Fruit fly (Drosophila melanogaster) whole organism, embryonic: ENCODE results near the gene CG11726.

Source experiments
- Ada2b ChIP-seq: fragments of 200-800 bp; sonication (Bioruptor generic); IDR thresholded peaks from 2 replicates; pipeline ENCODE4 v1.3.6; 2022; ENCODE audit warnings: missing biosample characterization, missing genetic modification characterization
- Asciz ChIP-seq: fragments of 200-800 bp; sonication (Bioruptor generic); optimal IDR thresholded peaks from 2 replicates; lab custom pipeline; 2017; ENCODE audit warnings: missing biosample characterization, mild to moderate bottlenecking, missing genetic modification characterization, missing genetic modification reagents
- B-H1 ChIP-seq: fragments of 200-800 bp; sonication (Bioruptor generic); IDR thresholded peaks from 3 replicates; pipeline ENCODE4 v1.3.6; 2022; ENCODE audit warnings: missing biosample characterization, missing genetic modification characterization
- CG10979 ChIP-seq: fragments of 200-800 bp; sonication (Bioruptor generic); optimal IDR thresholded peaks from 2 replicates; lab custom pipeline; 2018; ENCODE audit warnings: missing biosample characterization, mild to moderate bottlenecking, missing genetic modification characterization, moderate library complexity
- CG12744 ChIP-seq: fragments of 200-800 bp; sonication (Bioruptor generic); optimal IDR thresholded peaks from 2 replicates; lab custom pipeline; 2016; ENCODE audit warnings: missing biosample characterization, missing genetic modification characterization
- CG14965 ChIP-seq: fragments of 200-800 bp; sonication (Bioruptor generic); optimal IDR thresholded peaks from 2 replicates; lab custom pipeline; 2016; ENCODE audit warnings: missing biosample characterization, missing genetic modification characterization, borderline replicate concordance
- CG1603 ChIP-seq: fragments of 200-800 bp; sonication (Bioruptor generic); optimal IDR thresholded peaks from 2 replicates; lab custom pipeline; 2019; ENCODE audit warnings: missing biosample characterization, mild to moderate bottlenecking, missing genetic modification characterization, moderate library complexity
- CG17612 ChIP-seq: fragments of 200-800 bp; sonication (Bioruptor generic); IDR thresholded peaks from 2 replicates; pipeline ENCODE4 v1.3.6; 2022; ENCODE audit warnings: missing biosample characterization, missing genetic modification characterization
- CG18599 ChIP-seq: fragments of 200-800 bp; sonication (Bioruptor generic); optimal IDR thresholded peaks from 3 replicates; lab custom pipeline; 2017; ENCODE audit warnings: missing biosample characterization, missing genetic modification characterization, mild to moderate bottlenecking, moderate library complexity, missing genetic modification reagents
- CG2116 ChIP-seq: fragments of 200-800 bp; sonication (Bioruptor generic); optimal IDR thresholded peaks from 3 replicates; lab custom pipeline; 2018; ENCODE audit warnings: missing biosample characterization, mild to moderate bottlenecking, missing genetic modification characterization
- CG2120 ChIP-seq: fragments of 200-800 bp; sonication (Bioruptor generic); optimal IDR thresholded peaks from 3 replicates; lab custom pipeline; 2016; ENCODE audit warnings: missing biosample characterization, missing genetic modification characterization
- CG2202 ChIP-seq: fragments of 200-800 bp; sonication (Bioruptor generic); optimal IDR thresholded peaks from 2 replicates; lab custom pipeline; 2018; ENCODE audit warnings: missing biosample characterization, mild to moderate bottlenecking, missing genetic modification characterization
- CG31365 ChIP-seq: fragments of 200-800 bp; sonication (Bioruptor generic); optimal IDR thresholded peaks from 2 replicates; lab custom pipeline; 2018; ENCODE audit warnings: missing biosample characterization, mild to moderate bottlenecking, missing genetic modification characterization
- CG31441 ChIP-seq: fragments of 200-800 bp; sonication (Bioruptor generic); IDR thresholded peaks from 2 replicates; pipeline ENCODE4 v1.3.6; 2022; ENCODE audit warnings: missing biosample characterization, missing genetic modification characterization
- CG32772 ChIP-seq: fragments of 200-800 bp; sonication (Bioruptor generic); IDR thresholded peaks from 2 replicates; pipeline ENCODE4 v1.3.6; 2022; ENCODE audit warnings: missing biosample characterization, missing genetic modification characterization
- CG33213 ChIP-seq: fragments of 200-800 bp; sonication (Bioruptor generic); optimal IDR thresholded peaks from 3 replicates; lab custom pipeline; 2016; ENCODE audit warnings: missing biosample characterization, missing genetic modification characterization
- CG34224 ChIP-seq: fragments of 200-800 bp; sonication (Bioruptor generic); IDR thresholded peaks from 3 replicates; pipeline ENCODE4 v1.3.6; 2022; ENCODE audit warnings: missing biosample characterization, missing genetic modification characterization; ENCODE audit not compliant: partially characterized antibody
- CG34376 ChIP-seq: fragments of 200-800 bp; sonication (Bioruptor generic); optimal IDR thresholded peaks from 2 replicates; lab custom pipeline; 2018; ENCODE audit warnings: missing biosample characterization, mild to moderate bottlenecking, missing genetic modification characterization
- CG5180 ChIP-seq: fragments of 200-800 bp; sonication (Bioruptor generic); optimal IDR thresholded peaks from 3 replicates; lab custom pipeline; 2017; ENCODE audit warnings: missing biosample characterization, missing genetic modification characterization, mild to moderate bottlenecking, moderate library complexity, missing genetic modification reagents
- CG8478 ChIP-seq: fragments of >200 bp; optimal IDR thresholded peaks from 2 replicates; lab custom pipeline; 2018
- CG9727 ChIP-seq: fragments of 200-800 bp; sonication (Bioruptor generic); optimal IDR thresholded peaks from 3 replicates; lab custom pipeline; 2017; ENCODE audit warnings: missing biosample characterization, mild to moderate bottlenecking, missing genetic modification characterization
- Elba2 ChIP-seq: fragments of 200-800 bp; sonication (Bioruptor generic); optimal IDR thresholded peaks from 3 replicates; lab custom pipeline; 2016; ENCODE audit warnings: missing biosample characterization, missing genetic modification characterization
- H15 ChIP-seq: fragments of 200-800 bp; sonication (Bioruptor generic); IDR thresholded peaks from 3 replicates; pipeline ENCODE4 v1.3.6; 2022; ENCODE audit warnings: missing biosample characterization, missing genetic modification characterization
- Hr39 ChIP-seq: fragments of >200 bp; optimal IDR thresholded peaks from 2 replicates; lab custom pipeline; 2017
- Kr ChIP-seq: fragments of 200-800 bp; sonication (Bioruptor generic); optimal IDR thresholded peaks from 2 replicates; lab custom pipeline; 2017; ENCODE audit warnings: missing biosample characterization, mild to moderate bottlenecking, missing genetic modification characterization
- Mes4 ChIP-seq: fragments of 200-800 bp; sonication (Bioruptor generic); optimal IDR thresholded peaks from 2 replicates; lab custom pipeline; 2016; ENCODE audit warnings: missing biosample characterization, missing genetic modification characterization
- Oli ChIP-seq: fragments of 200-800 bp; sonication (Bioruptor generic); optimal IDR thresholded peaks from 2 replicates; lab custom pipeline; 2018; ENCODE audit warnings: missing biosample characterization, mild to moderate bottlenecking, missing genetic modification characterization, moderate library complexity
- Ravus ChIP-seq: fragments of 200-800 bp; sonication (Bioruptor generic); IDR thresholded peaks from 2 replicates; pipeline ENCODE4 v1.3.6; 2022; ENCODE audit warnings: missing biosample characterization, missing genetic modification characterization
- Rx ChIP-seq: fragments of 200-800 bp; sonication (Bioruptor generic); IDR thresholded peaks from 2 replicates; pipeline ENCODE4 v1.3.6; 2022; ENCODE audit warnings: missing biosample characterization, missing genetic modification characterization
- Sry-δ ChIP-seq: fragments of 200-800 bp; sonication (Bioruptor generic); optimal IDR thresholded peaks from 2 replicates; lab custom pipeline; 2016; ENCODE audit warnings: missing biosample characterization, missing genetic modification characterization
- TFAM ChIP-seq: fragments of 200-800 bp; sonication (Bioruptor generic); optimal IDR thresholded peaks from 2 replicates; lab custom pipeline; 2017; ENCODE audit warnings: missing biosample characterization, missing genetic modification characterization, inconsistent platforms
- Usf ChIP-seq: fragments of 200-800 bp; sonication (Bioruptor generic); optimal IDR thresholded peaks from 2 replicates; lab custom pipeline; 2017; ENCODE audit warnings: missing genotype, missing biosample characterization, missing genetic modification characterization
- YL-1 ChIP-seq: fragments of 200-800 bp; sonication (Bioruptor generic); optimal IDR thresholded peaks from 3 replicates; lab custom pipeline; 2017; ENCODE audit warnings: missing biosample characterization, mild to moderate bottlenecking, missing genetic modification characterization
- caup ChIP-seq: fragments of 200-800 bp; sonication (Bioruptor generic); optimal IDR thresholded peaks from 3 replicates; lab custom pipeline; 2017; ENCODE audit warnings: missing biosample characterization, mild to moderate bottlenecking, missing genetic modification characterization, moderate library complexity; ENCODE audit not compliant: severe bottlenecking
- cg ChIP-seq: fragments of 200-800 bp; sonication (Bioruptor generic); optimal IDR thresholded peaks from 3 replicates; lab custom pipeline; 2019; ENCODE audit warnings: missing biosample characterization, mild to moderate bottlenecking, missing genetic modification characterization, moderate library complexity
- ci ChIP-seq: fragments of 200-800 bp; sonication (Bioruptor generic); IDR thresholded peaks from 3 replicates; pipeline ENCODE4 v1.3.6; 2022; ENCODE audit warnings: missing biosample characterization, missing genetic modification characterization
- fd102C ChIP-seq: fragments of 200-800 bp; sonication (Bioruptor generic); optimal IDR thresholded peaks from 2 replicates; lab custom pipeline; 2018; ENCODE audit warnings: missing biosample characterization, mild to moderate bottlenecking, missing genetic modification characterization, moderate library complexity
- fd96Cb ChIP-seq: fragments of 200-800 bp; sonication (Bioruptor generic); optimal IDR thresholded peaks from 2 replicates; lab custom pipeline; 2018; ENCODE audit warnings: missing biosample characterization, mild to moderate bottlenecking, missing genetic modification characterization, moderate library complexity
- gcm ChIP-seq: fragments of 200-800 bp; sonication (Bioruptor generic); optimal IDR thresholded peaks from 2 replicates; lab custom pipeline; 2019; ENCODE audit warnings: missing biosample characterization, mild to moderate bottlenecking, missing genetic modification characterization, moderate library complexity
- knrl ChIP-seq: fragments of 200-800 bp; sonication (Bioruptor generic); IDR thresholded peaks from 3 replicates; pipeline ENCODE4 v1.3.6; 2022; ENCODE audit warnings: missing biosample characterization, missing genetic modification characterization; ENCODE audit not compliant: partially characterized antibody
- lbe ChIP-seq: fragments of 200-800 bp; sonication (Bioruptor generic); optimal IDR thresholded peaks from 2 replicates; lab custom pipeline; 2016; ENCODE audit warnings: missing biosample characterization, mild to moderate bottlenecking, missing genetic modification characterization
- lmd ChIP-seq: fragments of 200-800 bp; sonication (Bioruptor generic); IDR thresholded peaks from 2 replicates; pipeline ENCODE4 v1.3.6; 2022; ENCODE audit warnings: missing biosample characterization, missing genetic modification characterization
- mam ChIP-seq: fragments of 200-800 bp; sonication (Bioruptor generic); optimal IDR thresholded peaks from 3 replicates; lab custom pipeline; 2016; ENCODE audit warnings: missing biosample characterization, missing genetic modification characterization
- onecut ChIP-seq: fragments of 200-800 bp; sonication (Bioruptor generic); IDR thresholded peaks from 2 replicates; pipeline ENCODE4 v1.3.6; 2022; ENCODE audit warnings: missing biosample characterization, missing genetic modification characterization
- org-1 ChIP-seq: fragments of 200-800 bp; sonication (Bioruptor generic); optimal IDR thresholded peaks from 2 replicates; lab custom pipeline; 2017; ENCODE audit warnings: missing biosample characterization, missing genetic modification characterization
- ranshi ChIP-seq: fragments of 200-800 bp; sonication (Bioruptor generic); IDR thresholded peaks from 2 replicates; pipeline ENCODE4 v1.3.6; 2022; ENCODE audit warnings: missing biosample characterization, missing genetic modification characterization
- trh ChIP-seq: fragments of 200-800 bp; sonication (Bioruptor generic); optimal IDR thresholded peaks from 2 replicates; lab custom pipeline; 2016; ENCODE audit warnings: missing biosample characterization, missing genetic modification characterization
- unc-4 ChIP-seq: fragments of 200-800 bp; sonication (Bioruptor generic); IDR thresholded peaks from 2 replicates; pipeline ENCODE4 v1.3.6; 2022; ENCODE audit warnings: missing biosample characterization, missing genetic modification characterization; ENCODE audit not compliant: partially characterized antibody

Gene CG11726

dm6 chr3L:11350680-11351665 is 43.5 kb upstream of the CG11726 start (continued):
- TF ChIP-seq gcm (GFP tag; lab: Kevin White, UChicago) (peak; percentile 4), TFAM (GFP tag; lab: Kevin White, UChicago) (no peak), lbe (GFP tag; lab: Kevin White, UChicago) (no peak), Kr (GFP tag; lab: Kevin White, UChicago) (no peak), CG31441 (GFP tag; lab: Robert Waterston, UW) (peak; percentile 36; the same call in 1 of the 2 replicates), ci (GFP tag; lab: Robert Waterston, UW) (peak; percentile 61; the same call in 2 of the 3 replicates), caup (GFP tag; lab: Kevin White, UChicago) (peak; percentile 15), Asciz (GFP tag; lab: Kevin White, UChicago) (peak; percentile 58), CG18599 (GFP tag; lab: Kevin White, UChicago) (no peak), ranshi (peak; percentile 27; the same call in 1 of the 2 replicates), CG31365 (tag; lab: Kevin White, UChicago) (peak; percentile 54), onecut (peak; percentile 10), CG2202 (tag; lab: Kevin White, UChicago) (no peak), CG1603 (tag; lab: Kevin White, UChicago) (peak; percentile 33), Ada2b (peak; percentile 45), Elba2 (GFP tag; lab: Kevin White, UChicago) (no peak), CG12744 (GFP tag; lab: Kevin White, UChicago) (peak; percentile 4), mam (GFP tag; lab: Kevin White, UChicago) (peak; percentile 39), Ravus (GFP tag; lab: Robert Waterston, UW) (no peak), H15 (GFP tag; lab: Robert Waterston, UW) (no peak), CG32772 (GFP tag; lab: Robert Waterston, UW) (peak; percentile 76), CG17612 (no peak), YL-1 (GFP tag; lab: Kevin White, UChicago) (no peak), Hr39 (no peak), Sry-δ (GFP tag; lab: Kevin White, UChicago) (peak; percentile 5), CG34376 (GFP tag; lab: Kevin White, UChicago) (no peak), Oli (tag; lab: Kevin White, UChicago) (peak; percentile 63), CG2116 (GFP tag; lab: Kevin White, UChicago) (peak; percentile 3), trh (GFP tag; lab: Kevin White, UChicago) (no peak), fd96Cb (tag; lab: Kevin White, UChicago) (peak; percentile 49), Usf (GFP tag; lab: Kevin White, UChicago) (no peak), CG9727 (GFP tag; lab: Kevin White, UChicago) (peak; percentile 77), cg (GFP tag; lab: Kevin White, UChicago) (no peak), org-1 (GFP tag; lab: Kevin White, UChicago) (no peak), knrl (no peak), CG34224 (GFP tag; lab: Robert Waterston, UW) (0 out of 3 replicates have a peak, but pooled peaks have one; percentile 48), lmd (GFP tag; lab: Robert Waterston, UW) (0 out of 2 replicates have a peak, but pooled peaks have one; percentile 42), CG14965 (GFP tag; lab: Kevin White, UChicago) (no peak), CG10979 (tag; lab: Kevin White, UChicago) (peak; percentile 92), B-H1 (GFP tag; lab: Robert Waterston, UW) (no peak; the same call in 2 of the 3 replicates), CG2120 (GFP tag; lab: Kevin White, UChicago) (peak; percentile 63), CG8478 (no peak), CG33213 (GFP tag; lab: Kevin White, UChicago) (no peak), fd102C (GFP tag; lab: Kevin White, UChicago) (no peak), unc-4 (GFP tag; lab: Robert Waterston, UW) (no peak), CG5180 (GFP tag; lab: Kevin White, UChicago) (peak; percentile 27), Rx (no peak), Mes4 (GFP tag; lab: Kevin White, UChicago) (peak; percentile 37)
